Worm (Caenorhabditis elegans) whole organism, L1 larva: ENCODE results near the gene Y75B8A.33.

Experiments
- C34B4.2 ChIP-seq: sonication (generic microtip); optimal IDR thresholded peaks from 2 replicates; lab custom pipeline; 2017; ENCODE audit warnings: mild to moderate bottlenecking, missing genetic modification characterization, missing compliant biosample characterization
- Y116A8C.19 ChIP-seq: sonication (generic microtip); optimal IDR thresholded peaks from 2 replicates; lab custom pipeline; 2016; ENCODE audit warnings: missing compliant biosample characterization, missing genetic modification characterization, borderline replicate concordance
- aha-1 ChIP-seq: fragments of 150-350 bp; optimal IDR thresholded peaks from 2 replicates; lab custom pipeline; 2014; ENCODE audit warnings: missing biosample characterization, missing genetic modification characterization
- blmp-1 ChIP-seq: fragments of 150-350 bp; optimal IDR thresholded peaks from 2 replicates; lab custom pipeline; 2014; ENCODE audit warnings: missing biosample characterization, missing genetic modification characterization
- efl-1 ChIP-seq, 4 experiments: fragments of 150-350 bp; optimal IDR thresholded peaks in 3 of 4; peaks in 1 of 4; 1 replicate in 1 of 4; 2 replicates in 3 of 4; lab custom pipeline; 2014; ENCODE audit warnings: missing biosample characterization in 2 of 4, missing genetic modification characterization in 2 of 4, missing genetic modification reagents in 2 of 4
- egl-13 ChIP-seq: sonication (generic microtip); optimal IDR thresholded peaks from 2 replicates; lab custom pipeline; 2016; ENCODE audit warnings: missing genotype, missing genetic modification reagents, missing genetic modification characterization, missing compliant biosample characterization
- egl-27 ChIP-seq, 2 experiments: fragments of 150-350 bp in 1 of 2; sonication (generic microtip); optimal IDR thresholded peaks; 3 replicates each; lab custom pipeline; 2017 to 2018; ENCODE audit warnings: missing biosample characterization in 2 of 2, missing genetic modification characterization in 2 of 2, missing genetic modification reagents in 2 of 2
- elt-2 ChIP-seq: sonication (generic microtip); optimal IDR thresholded peaks from 2 replicates; lab custom pipeline; 2016; ENCODE audit warnings: missing genetic modification characterization, mild to moderate bottlenecking, inconsistent platforms, missing compliant biosample characterization, missing genetic modification reagents
- elt-3 ChIP-seq, 6 experiments: fragments of 150-350 bp in 1 of 6; sonication (generic microtip); optimal IDR thresholded peaks; 2 replicates each; lab custom pipeline; 2017 to 2018; ENCODE audit warnings: missing biosample characterization in 6 of 6, missing genetic modification characterization in 6 of 6, inconsistent platforms in 1 of 6
- fkh-8 ChIP-seq: sonication (generic microtip); optimal IDR thresholded peaks from 2 replicates; lab custom pipeline; 2016; ENCODE audit warnings: mild to moderate bottlenecking, missing genetic modification characterization, missing compliant biosample characterization
- hpl-2 ChIP-seq: fragments of 150-350 bp; optimal IDR thresholded peaks from 2 replicates; lab custom pipeline; 2014; ENCODE audit warnings: missing biosample characterization, missing genetic modification reagents, missing genetic modification characterization
- irx-1 ChIP-seq: sonication (generic microtip); optimal IDR thresholded peaks from 2 replicates; lab custom pipeline; 2016; ENCODE audit warnings: missing genetic modification characterization, missing compliant biosample characterization
- isw-1 ChIP-seq: fragments of 200-800 bp; sonication (Bioruptor generic); IDR thresholded peaks from 2 replicates; pipeline ENCODE4 v1.3.6; 2022; ENCODE audit warnings: missing genetic modification characterization, missing compliant biosample characterization
- jun-1 ChIP-seq: fragments of 150-350 bp; optimal IDR thresholded peaks from 2 replicates; lab custom pipeline; 2014; ENCODE audit warnings: missing biosample characterization, missing genetic modification reagents, missing genetic modification characterization
- lin-14 ChIP-seq: fragments of 200-800 bp; sonication (Bioruptor generic); optimal IDR thresholded peaks from 2 replicates; lab custom pipeline; 2018; ENCODE audit warnings: mild to moderate bottlenecking, missing genetic modification characterization, moderate library complexity, missing compliant biosample characterization
- lin-35 ChIP-seq, 2 experiments: fragments of 150-350 bp; optimal IDR thresholded peaks; 2 replicates each; lab custom pipeline; 2014; ENCODE audit warnings: missing biosample characterization in 2 of 2, missing genetic modification characterization in 2 of 2, missing genetic modification reagents in 2 of 2
- lin-39 ChIP-seq: fragments of 150-350 bp; optimal IDR thresholded peaks from 2 replicates; lab custom pipeline; 2014; ENCODE audit warnings: missing biosample characterization, missing genetic modification reagents, missing genetic modification characterization
- mep-1 ChIP-seq: fragments of 150-350 bp; optimal IDR thresholded peaks from 2 replicates; lab custom pipeline; 2014; ENCODE audit warnings: missing biosample characterization, missing genetic modification characterization
- nhr-19 ChIP-seq: fragments of 200-800 bp; sonication (Bioruptor generic); conservative IDR thresholded peaks from 2 replicates; pipeline ENCODE4 v1.3.6; 2022; ENCODE audit warnings: missing genetic modification characterization, missing compliant biosample characterization
- nhr-28 ChIP-seq: fragments of 150-350 bp; optimal IDR thresholded peaks from 2 replicates; lab custom pipeline; 2014; ENCODE audit warnings: missing biosample characterization, missing genetic modification characterization
- nhr-71 ChIP-seq: sonication (generic microtip); optimal IDR thresholded peaks from 2 replicates; lab custom pipeline; 2016; ENCODE audit warnings: mild to moderate bottlenecking, missing genetic modification characterization, moderate library complexity, missing compliant biosample characterization
- nhr-77 ChIP-seq: fragments of 150-350 bp; optimal IDR thresholded peaks from 2 replicates; lab custom pipeline; 2014; ENCODE audit warnings: missing biosample characterization, missing genetic modification characterization
- nhr-85 ChIP-seq: sonication (generic microtip); peaks from one replicate; lab custom pipeline; 2016; ENCODE audit warnings: missing genetic modification characterization, inconsistent platforms, missing compliant biosample characterization
- nhr-90 ChIP-seq: sonication (generic microtip); optimal IDR thresholded peaks from 2 replicates; lab custom pipeline; 2016; ENCODE audit warnings: mild to moderate bottlenecking, missing genetic modification characterization, missing compliant biosample characterization; ENCODE audit not compliant: poor library complexity
- pag-3 ChIP-seq: sonication (generic microtip); optimal IDR thresholded peaks from 2 replicates; lab custom pipeline; 2017; ENCODE audit warnings: missing genetic modification characterization, mild to moderate bottlenecking, missing compliant biosample characterization, antibody characterized with exemption, borderline replicate concordance; ENCODE audit not compliant: insufficient read depth
- pax-3 ChIP-seq: fragments of 200-800 bp; sonication (Bioruptor generic); optimal IDR thresholded peaks from 2 replicates; lab custom pipeline; 2018; ENCODE audit warnings: mild to moderate bottlenecking, missing genetic modification characterization, moderate library complexity, missing compliant biosample characterization
- pqm-1 ChIP-seq: sonication (generic microtip); optimal IDR thresholded peaks from 3 replicates; lab custom pipeline; 2017; ENCODE audit warnings: missing biosample characterization, missing genetic modification characterization
- snu-23 ChIP-seq: sonication (generic microtip); optimal IDR thresholded peaks from 2 replicates; lab custom pipeline; 2016; ENCODE audit warnings: missing genetic modification characterization, missing compliant biosample characterization
- sptf-1 ChIP-seq: fragments of 150-350 bp; optimal IDR thresholded peaks from 2 replicates; lab custom pipeline; 2014; ENCODE audit warnings: missing biosample characterization, missing genetic modification characterization
- sup-37 ChIP-seq: fragments of 200-800 bp; sonication (Bioruptor generic); optimal IDR thresholded peaks from 2 replicates; lab custom pipeline; 2018; ENCODE audit warnings: mild to moderate bottlenecking, missing genetic modification characterization, missing compliant biosample characterization
- tlp-1 ChIP-seq: fragments of 150-350 bp; optimal IDR thresholded peaks from 2 replicates; lab custom pipeline; 2014; ENCODE audit warnings: missing biosample characterization, missing genetic modification characterization
- unc-130 ChIP-seq: fragments of 150-350 bp; optimal IDR thresholded peaks from 2 replicates; lab custom pipeline; 2017; ENCODE audit warnings: missing biosample characterization, missing genetic modification characterization, inconsistent platforms
- unc-62 ChIP-seq: fragments of 150-350 bp; optimal IDR thresholded peaks from 2 replicates; lab custom pipeline; 2014; ENCODE audit warnings: missing biosample characterization, missing genetic modification reagents, missing genetic modification characterization
- xbp-1 ChIP-seq: sonication (generic microtip); optimal IDR thresholded peaks from 2 replicates; lab custom pipeline; 2016; ENCODE audit warnings: missing genetic modification characterization, missing compliant biosample characterization

Gene Y75B8A.33

DNA sequence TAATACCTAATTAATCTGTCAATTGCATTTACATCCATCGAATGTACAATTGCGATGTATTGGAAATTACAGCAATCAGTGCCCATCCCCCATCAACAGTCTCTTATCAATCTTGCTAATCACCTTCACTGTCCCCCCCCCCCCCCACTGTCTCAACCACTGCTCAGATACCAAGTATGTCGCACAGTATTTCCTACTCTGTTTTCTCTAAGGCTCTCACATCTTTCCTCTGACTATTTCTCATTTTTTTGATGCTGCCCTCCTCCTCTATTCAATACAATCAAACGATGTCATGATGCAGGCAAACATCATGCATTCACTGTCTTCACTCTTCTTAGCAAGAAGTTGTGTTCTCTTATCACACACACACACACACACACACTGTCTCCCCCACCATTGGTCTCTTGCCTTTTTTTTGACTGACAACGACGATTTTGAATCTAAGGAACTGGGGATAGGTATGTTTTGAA is 39.6 kb downstream of the Y75B8A.33 start, which contains the start of the genes zip-12 and Y75B8A.63 (continued):
- TF ChIP-seq isw-1 (GFP tag; lab: Robert Waterston, UW): no peak
- TF ChIP-seq tlp-1 (tag; lab: Kevin White, UChicago): no peak
- no peak for TF ChIP-seq lin-39 (tag; lab: Kevin White, UChicago)
- TF ChIP-seq unc-62 (GFP tag; lab: Kevin White, UChicago): no peak
- TF ChIP-seq egl-13 (tag; lab: Kevin White, UChicago): no peak
- peak in 1 of 2 experiments; percentile 39 for TF ChIP-seq lin-35 (GFP tag; optimal IDR thresholded peaks at IDR 0.05; lab: Kevin White, UChicago)
- peak; percentile 24 for TF ChIP-seq snu-23 (GFP tag; lab: Kevin White, UChicago)

DNA sequence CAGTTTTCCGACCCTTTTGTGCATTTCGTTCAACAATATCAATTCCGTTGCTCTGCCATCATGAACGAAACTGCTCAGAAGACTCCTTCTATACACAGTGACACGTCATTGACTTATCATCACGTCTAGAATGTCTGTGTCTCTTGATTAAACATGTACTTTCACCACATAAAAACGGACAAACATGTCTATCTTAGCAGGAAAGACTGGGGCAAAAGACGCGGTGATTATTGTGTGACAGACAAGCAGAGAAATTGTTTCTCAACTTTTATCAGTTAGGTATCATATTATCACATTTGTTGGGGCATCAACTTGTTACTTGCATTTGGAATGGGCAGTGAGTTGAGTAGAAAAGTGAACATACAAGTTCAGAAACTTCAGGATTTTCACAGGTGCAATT is 41.9 kb downstream of the Y75B8A.33 start:
- no peak for TF ChIP-seq egl-27 (tag; optimal IDR thresholded peaks at IDR 0.05; lab: Kevin White, UChicago)
- TF ChIP-seq elt-3 (tag; optimal IDR thresholded peaks at IDR 0.05; lab: Kevin White, UChicago): peak in 1 of 6 experiments; percentile 86
- no peak for TF ChIP-seq efl-1 (optimal IDR thresholded peaks at IDR 0.05; lab: Kevin White, UChicago)
- peak in 1 of 2 experiments; percentile 64 for TF ChIP-seq efl-1 (GFP tag; optimal IDR thresholded peaks at IDR 0.05 in 1 of 2; lab: Kevin White, UChicago)
- TF ChIP-seq lin-14 (GFP tag; lab: Kevin White, UChicago): peak; percentile 37
- TF ChIP-seq nhr-71 (tag; lab: Kevin White, UChicago): no peak
- TF ChIP-seq pag-3 (tag; lab: Kevin White, UChicago): no peak
- no peak for TF ChIP-seq tlp-1 (tag; lab: Kevin White, UChicago)
- TF ChIP-seq nhr-90 (tag; lab: Kevin White, UChicago): peak; percentile 14
- no peak for TF ChIP-seq xbp-1 (tag; lab: Kevin White, UChicago)
- TF ChIP-seq fkh-8: no peak
- no peak for TF ChIP-seq isw-1 (GFP tag; lab: Robert Waterston, UW)
- peak; percentile 82 for TF ChIP-seq elt-2 (tag; lab: Kevin White, UChicago)
- peak; percentile 26 for TF ChIP-seq snu-23 (GFP tag; lab: Kevin White, UChicago)
- peak; percentile 10 for TF ChIP-seq mep-1 (tag; lab: Kevin White, UChicago)
- TF ChIP-seq blmp-1 (tag; lab: Kevin White, UChicago): peak; percentile 11
- peak; percentile 68 for TF ChIP-seq nhr-85 (tag; lab: Kevin White, UChicago)
- TF ChIP-seq unc-130 (tag; lab: Kevin White, UChicago): no peak
- TF ChIP-seq lin-35 (GFP tag; optimal IDR thresholded peaks at IDR 0.05; lab: Kevin White, UChicago): peak in 1 of 2 experiments; percentile 50
- 0 out of 2 replicates have a peak, but pooled peaks have one; percentile 5 for TF ChIP-seq nhr-19 (GFP tag; lab: Robert Waterston, UW)
- peak; percentile 11 for TF ChIP-seq jun-1
- no peak for TF ChIP-seq Y116A8C.19 (tag; lab: Kevin White, UChicago)

DNA sequence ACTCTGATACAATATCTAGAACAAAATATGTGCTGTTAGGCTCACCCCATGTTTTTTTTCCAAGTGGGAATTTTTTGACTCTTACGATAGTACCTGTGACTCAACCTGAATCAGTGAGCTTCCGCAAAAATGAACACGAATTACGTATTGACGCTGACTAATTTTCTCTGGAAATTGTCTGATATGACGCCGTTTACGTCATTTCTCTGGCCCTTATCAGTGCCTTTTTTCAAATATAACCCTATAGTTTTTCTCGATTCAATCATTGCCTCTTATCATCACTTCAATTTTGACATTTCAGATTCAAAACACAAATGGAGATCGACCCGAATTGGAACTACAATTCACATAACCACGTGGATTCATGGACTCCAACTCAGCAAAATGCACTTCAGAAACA is 48.4 kb downstream of the Y75B8A.33 start, which contains the start of gene Y75B8A.28:
Gene Y75B8A.28 (plus strand): TSS at position 296 of the 400 bp plus-strand sequence.
- TF ChIP-seq pax-3 (tag; lab: Kevin White, UChicago): peak; percentile 52
- TF ChIP-seq elt-3 (tag; optimal IDR thresholded peaks at IDR 0.05; lab: Kevin White, UChicago): no peak
- TF ChIP-seq egl-13 (tag; lab: Kevin White, UChicago): no peak
- peak in 1 of 2 experiments; percentile 18 for TF ChIP-seq lin-35 (GFP tag; optimal IDR thresholded peaks at IDR 0.05; lab: Kevin White, UChicago)
- peak; percentile 80 for TF ChIP-seq elt-2 (tag; lab: Kevin White, UChicago)
- no peak for TF ChIP-seq nhr-85 (tag; lab: Kevin White, UChicago)
- TF ChIP-seq nhr-77 (tag; lab: Kevin White, UChicago): no peak
- TF ChIP-seq fkh-8: no peak
- no peak for TF ChIP-seq sup-37 (GFP tag; lab: Kevin White, UChicago)
- peak; percentile 97 for TF ChIP-seq pqm-1 (tag; lab: Kevin White, UChicago)
- TF ChIP-seq efl-1 (optimal IDR thresholded peaks at IDR 0.05; lab: Kevin White, UChicago): no peak
- TF ChIP-seq efl-1 (GFP tag; optimal IDR thresholded peaks at IDR 0.05 in 1 of 2; lab: Kevin White, UChicago): peak in 1 of 2 experiments; percentile 60
- TF ChIP-seq C34B4.2 (tag; lab: Kevin White, UChicago): no peak
- TF ChIP-seq sptf-1 (tag; lab: Kevin White, UChicago): no peak
- TF ChIP-seq unc-130 (tag; lab: Kevin White, UChicago): no peak
- no peak for TF ChIP-seq hpl-2
- TF ChIP-seq aha-1 (tag; lab: Kevin White, UChicago): no peak
- TF ChIP-seq nhr-28 (tag; lab: Kevin White, UChicago): no peak
- peak; percentile 13 for TF ChIP-seq tlp-1 (tag; lab: Kevin White, UChicago)
- TF ChIP-seq jun-1: peak; percentile 78
- TF ChIP-seq irx-1: no peak
- no peak for TF ChIP-seq nhr-71 (tag; lab: Kevin White, UChicago)
